Fruit fly (Drosophila melanogaster) whole organism, embryonic: Measurements from ENCODE around the gene Aptx.

ENCODE experiments used
- Adf1 ChIP-seq: fragments of 200-800 bp; sonication (Bioruptor generic); IDR thresholded peaks from 2 replicates; pipeline ENCODE4 v1.3.6; 2022; ENCODE audit warnings: missing biosample characterization, missing genetic modification characterization
- Asciz ChIP-seq: fragments of 200-800 bp; sonication (Bioruptor generic); optimal IDR thresholded peaks from 2 replicates; lab custom pipeline; 2017; ENCODE audit warnings: missing biosample characterization, mild to moderate bottlenecking, missing genetic modification characterization, missing genetic modification reagents
- Atf-2 ChIP-seq: fragments of 200-800 bp; sonication (Bioruptor generic); optimal IDR thresholded peaks from 2 replicates; lab custom pipeline; 2016; ENCODE audit warnings: missing biosample characterization, missing genetic modification characterization
- B-H2 ChIP-seq: fragments of 200-800 bp; sonication (Bioruptor generic); optimal IDR thresholded peaks from 2 replicates; lab custom pipeline; 2018; ENCODE audit warnings: missing biosample characterization, mild to moderate bottlenecking, missing genetic modification characterization
- Bgb ChIP-seq: fragments of 200-800 bp; sonication (Bioruptor generic); IDR thresholded peaks from 2 replicates; pipeline ENCODE4 v1.3.6; 2022; ENCODE audit warnings: missing biosample characterization, missing genetic modification characterization; ENCODE audit not compliant: partially characterized antibody
- CG11247 ChIP-seq: fragments of 200-800 bp; sonication (Bioruptor generic); IDR thresholded peaks from 2 replicates; pipeline ENCODE4 v1.3.6; 2022; ENCODE audit warnings: missing biosample characterization, missing genetic modification characterization
- CG11560 ChIP-seq: fragments of 200-800 bp; sonication (Bioruptor generic); IDR thresholded peaks from 3 replicates; pipeline ENCODE4 v1.3.6; 2022; ENCODE audit warnings: missing biosample characterization, missing genetic modification characterization
- CG17612 ChIP-seq: fragments of 200-800 bp; sonication (Bioruptor generic); IDR thresholded peaks from 2 replicates; pipeline ENCODE4 v1.3.6; 2022; ENCODE audit warnings: missing biosample characterization, missing genetic modification characterization
- CG18262 ChIP-seq: fragments of 200-800 bp; optimal IDR thresholded peaks from 3 replicates; lab custom pipeline; 2019; ENCODE audit warnings: missing biosample characterization, mild to moderate bottlenecking, missing genetic modification characterization, moderate library complexity
- CG18599 ChIP-seq: fragments of 200-800 bp; sonication (Bioruptor generic); optimal IDR thresholded peaks from 3 replicates; lab custom pipeline; 2017; ENCODE audit warnings: missing biosample characterization, missing genetic modification characterization, mild to moderate bottlenecking, moderate library complexity, missing genetic modification reagents
- CG2202 ChIP-seq: fragments of 200-800 bp; sonication (Bioruptor generic); optimal IDR thresholded peaks from 2 replicates; lab custom pipeline; 2018; ENCODE audit warnings: missing biosample characterization, mild to moderate bottlenecking, missing genetic modification characterization
- CG4328 ChIP-seq: fragments of 200-800 bp; sonication (Bioruptor generic); optimal IDR thresholded peaks from 3 replicates; lab custom pipeline; 2017; ENCODE audit warnings: missing biosample characterization, missing genetic modification reagents, missing genetic modification characterization
- CG4424 ChIP-seq: fragments of 200-800 bp; sonication (Bioruptor generic); optimal IDR thresholded peaks from 3 replicates; lab custom pipeline; 2016; ENCODE audit warnings: missing biosample characterization, missing genetic modification characterization
- CG4820 ChIP-seq: fragments of 200-800 bp; sonication (Bioruptor generic); optimal IDR thresholded peaks from 3 replicates; lab custom pipeline; 2016; ENCODE audit warnings: missing biosample characterization, missing genetic modification characterization
- CG6254 ChIP-seq: fragments of 200-800 bp; sonication (Bioruptor generic); optimal IDR thresholded peaks from 3 replicates; lab custom pipeline; 2017; ENCODE audit warnings: mild to moderate bottlenecking, missing biosample characterization, missing genetic modification reagents, missing genetic modification characterization
- CG6683 ChIP-seq: fragments of 200-800 bp; sonication (Bioruptor generic); optimal IDR thresholded peaks from 2 replicates; lab custom pipeline; 2017; ENCODE audit warnings: missing biosample characterization, mild to moderate bottlenecking, missing genetic modification characterization, missing genetic modification reagents
- CG7357 ChIP-seq: fragments of 200-800 bp; sonication (Bioruptor generic); IDR thresholded peaks from 3 replicates; pipeline ENCODE4 v1.3.6; 2022; ENCODE audit warnings: missing biosample characterization, missing genetic modification characterization
- CG9437 ChIP-seq: fragments of 200-800 bp; sonication (Bioruptor generic); optimal IDR thresholded peaks from 2 replicates; lab custom pipeline; 2018; ENCODE audit warnings: missing biosample characterization, mild to moderate bottlenecking, missing genetic modification characterization
- CG9797 ChIP-seq: fragments of 200-800 bp; sonication (Bioruptor generic); optimal IDR thresholded peaks from 3 replicates; lab custom pipeline; 2018; ENCODE audit warnings: missing biosample characterization, mild to moderate bottlenecking, missing genetic modification characterization
- CG9876 ChIP-seq: fragments of 200-800 bp; sonication (Bioruptor generic); optimal IDR thresholded peaks from 2 replicates; lab custom pipeline; 2016; ENCODE audit warnings: missing biosample characterization, missing genetic modification characterization
- D ChIP-seq, 2 experiments: fragments of 200-800 bp in 1 of 2; fragments of >200 bp in 1 of 2; sonication (Bioruptor generic) in 1 of 2; optimal IDR thresholded peaks; 2 replicates in 1 of 2; 3 replicates in 1 of 2; lab custom pipeline; 2017; ENCODE audit warnings: mild to moderate bottlenecking in 1 of 2, missing biosample characterization in 1 of 2, missing genetic modification characterization in 1 of 2, missing genetic modification reagents in 1 of 2
- Doc2 ChIP-seq: fragments of 200-800 bp; sonication (Bioruptor generic); IDR thresholded peaks from 2 replicates; pipeline ENCODE4 v1.3.6; 2022; ENCODE audit warnings: missing biosample characterization, missing genetic modification characterization
- Fer1 ChIP-seq: fragments of 200-800 bp; sonication (Bioruptor generic); optimal IDR thresholded peaks from 2 replicates; lab custom pipeline; 2017; ENCODE audit warnings: missing biosample characterization, mild to moderate bottlenecking, missing genetic modification characterization
- Gug ChIP-seq: fragments of 200-800 bp; sonication (Bioruptor generic); IDR thresholded peaks from 4 replicates; pipeline ENCODE4 v1.3.6; 2022; ENCODE audit warnings: missing biosample characterization, missing genetic modification characterization
- HLH54F ChIP-seq: fragments of 200-800 bp; sonication (Bioruptor generic); optimal IDR thresholded peaks from 3 replicates; lab custom pipeline; 2016; ENCODE audit warnings: missing biosample characterization, missing genetic modification characterization
- Hr3 ChIP-seq: fragments of 200-800 bp; sonication (Bioruptor generic); optimal IDR thresholded peaks from 3 replicates; lab custom pipeline; 2016; ENCODE audit warnings: missing biosample characterization, missing genetic modification characterization
- Jarid2 ChIP-seq: fragments of 200-800 bp; sonication (Bioruptor generic); optimal IDR thresholded peaks from 3 replicates; lab custom pipeline; 2017; ENCODE audit warnings: mild to moderate bottlenecking, missing biosample characterization, missing genetic modification reagents, missing genetic modification characterization
- Pdp1 ChIP-seq, 2 experiments: fragments of 200-800 bp; sonication (Bioruptor generic); optimal IDR thresholded peaks; 3 replicates each; lab custom pipeline; 2016; ENCODE audit warnings: missing biosample characterization in 2 of 2, missing genetic modification characterization in 2 of 2, mild to moderate bottlenecking in 1 of 2, moderate library complexity in 1 of 2
- Side ChIP-seq: fragments of 200-800 bp; sonication (Bioruptor generic); optimal IDR thresholded peaks from 2 replicates; lab custom pipeline; 2016; ENCODE audit warnings: missing biosample characterization, missing genetic modification characterization
- Stat92E ChIP-seq, 3 experiments: fragments of >200 bp in 2 of 3; fragments of 200-800 bp in 1 of 3; sonication (Bioruptor generic) in 1 of 3; optimal IDR thresholded peaks; 2 replicates each; lab custom pipeline; 2017 to 2019; ENCODE audit warnings: missing biosample characterization in 3 of 3, missing genetic modification characterization in 3 of 3, mild to moderate bottlenecking in 1 of 3, moderate library complexity in 1 of 3
- ash1 ChIP-seq: fragments of 200-800 bp; sonication (Bioruptor generic); optimal IDR thresholded peaks from 2 replicates; lab custom pipeline; 2018; ENCODE audit warnings: missing biosample characterization, mild to moderate bottlenecking, missing genetic modification characterization
- emc ChIP-seq: fragments of 200-800 bp; sonication (Bioruptor generic); optimal IDR thresholded peaks from 2 replicates; lab custom pipeline; 2016; ENCODE audit warnings: missing biosample characterization, missing genetic modification characterization
- ewg ChIP-seq: fragments of 200-800 bp; sonication (Bioruptor generic); optimal IDR thresholded peaks from 3 replicates; lab custom pipeline; 2017; ENCODE audit warnings: mild to moderate bottlenecking, missing biosample characterization, missing genetic modification reagents, missing genetic modification characterization
- fru ChIP-seq: fragments of >200 bp; optimal IDR thresholded peaks from 2 replicates; lab custom pipeline; 2017
- ftz-f1 ChIP-seq: fragments of 200-800 bp; sonication (Bioruptor generic); optimal IDR thresholded peaks from 2 replicates; lab custom pipeline; 2016; ENCODE audit warnings: missing biosample characterization, missing genetic modification characterization
- grn ChIP-seq: fragments of 200-800 bp; sonication (Bioruptor generic); optimal IDR thresholded peaks from 3 replicates; lab custom pipeline; 2017; ENCODE audit warnings: missing biosample characterization, missing genetic modification characterization
- gro ChIP-seq: fragments of 200-800 bp; sonication (Bioruptor generic); optimal IDR thresholded peaks from 2 replicates; lab custom pipeline; 2016; ENCODE audit warnings: missing biosample characterization, missing genetic modification characterization
- h ChIP-seq: fragments of >200 bp; optimal IDR thresholded peaks from 2 replicates; lab custom pipeline; 2017
- lab ChIP-seq: fragments of 200-800 bp; sonication (Bioruptor generic); optimal IDR thresholded peaks from 3 replicates; lab custom pipeline; 2017; ENCODE audit warnings: missing biosample characterization, missing genetic modification characterization, mild to moderate bottlenecking, moderate library complexity, missing genetic modification reagents
- nerfin-2 ChIP-seq: fragments of 200-800 bp; sonication (Bioruptor generic); IDR thresholded peaks from 2 replicates; pipeline ENCODE4 v1.3.6; 2022; ENCODE audit warnings: missing biosample characterization, missing genetic modification characterization; ENCODE audit not compliant: partially characterized antibody
- peb ChIP-seq: fragments of 200-800 bp; sonication (Bioruptor generic); IDR thresholded peaks from 2 replicates; pipeline ENCODE4 v1.3.6; 2022; ENCODE audit warnings: missing biosample characterization, missing genetic modification characterization
- ro ChIP-seq: fragments of 200-800 bp; sonication (Bioruptor generic); IDR thresholded peaks from 2 replicates; pipeline ENCODE4 v1.3.6; 2022; ENCODE audit warnings: missing biosample characterization, missing genetic modification characterization
- row ChIP-seq: fragments of 200-800 bp; sonication (Bioruptor generic); IDR thresholded peaks from 3 replicates; pipeline ENCODE4 v1.3.6; 2022; ENCODE audit warnings: missing biosample characterization, missing genetic modification characterization
- salm ChIP-seq: fragments of 200-800 bp; sonication (Bioruptor generic); optimal IDR thresholded peaks from 2 replicates; lab custom pipeline; 2018; ENCODE audit warnings: missing biosample characterization, mild to moderate bottlenecking, missing genetic modification characterization
- sd ChIP-seq: fragments of 200-800 bp; sonication (Bioruptor generic); optimal IDR thresholded peaks from 3 replicates; lab custom pipeline; 2018; ENCODE audit warnings: missing biosample characterization, mild to moderate bottlenecking, missing genetic modification characterization, moderate library complexity
- sug ChIP-seq: fragments of 200-800 bp; optimal IDR thresholded peaks from 2 replicates; lab custom pipeline; 2019; ENCODE audit warnings: missing biosample characterization, mild to moderate bottlenecking, missing genetic modification characterization, moderate library complexity
- tap ChIP-seq: fragments of 200-800 bp; optimal IDR thresholded peaks from 3 replicates; lab custom pipeline; 2019; ENCODE audit warnings: missing biosample characterization, mild to moderate bottlenecking, missing genetic modification characterization, moderate library complexity
- tio ChIP-seq: fragments of 200-800 bp; sonication (Bioruptor generic); optimal IDR thresholded peaks from 2 replicates; lab custom pipeline; 2017; ENCODE audit warnings: missing biosample characterization, missing genetic modification characterization, inconsistent platforms
- toy ChIP-seq: fragments of 200-800 bp; sonication (Bioruptor generic); IDR thresholded peaks from 2 replicates; pipeline ENCODE4 v1.3.6; 2022; ENCODE audit warnings: missing biosample characterization, missing genetic modification characterization
- trh ChIP-seq: fragments of 200-800 bp; sonication (Bioruptor generic); optimal IDR thresholded peaks from 2 replicates; lab custom pipeline; 2016; ENCODE audit warnings: missing biosample characterization, missing genetic modification characterization
- unc-4 ChIP-seq: fragments of 200-800 bp; sonication (Bioruptor generic); IDR thresholded peaks from 2 replicates; pipeline ENCODE4 v1.3.6; 2022; ENCODE audit warnings: missing biosample characterization, missing genetic modification characterization; ENCODE audit not compliant: partially characterized antibody
- z ChIP-seq: fragments of 200-800 bp; sonication (Bioruptor generic); IDR thresholded peaks from 3 replicates; pipeline ENCODE4 v1.3.6; 2022; ENCODE audit warnings: missing biosample characterization, missing genetic modification characterization

The Aptx gene

dm6 chr3R:19387608-19388007, 15.6 kb upstream of the Aptx start, which contains the start of gene CG3734 (continued):
- TF ChIP-seq Pdp1 (GFP tag; optimal IDR thresholded peaks at IDR 0.05; lab: Kevin White, UChicago) (peak in 1 of 2 experiments; percentile 47), row (GFP tag; lab: Robert Waterston, UW) (no peak), CG11247 (GFP tag; lab: Robert Waterston, UW) (no peak), Stat92E (GFP tag; optimal IDR thresholded peaks at IDR 0.05; lab: Kevin White, UChicago) (no peak), D (optimal IDR thresholded peaks at IDR 0.05; lab: Kevin White, UChicago) (no peak), D (GFP tag; optimal IDR thresholded peaks at IDR 0.05; lab: Kevin White, UChicago) (no peak), z (peak; percentile 82), tap (tag; lab: Kevin White, UChicago) (no peak), ftz-f1 (GFP tag; lab: Kevin White, UChicago) (no peak), CG4820 (GFP tag; lab: Kevin White, UChicago) (no peak), Fer1 (GFP tag; lab: Kevin White, UChicago) (no peak), lab (GFP tag; lab: Kevin White, UChicago) (peak; percentile 41), CG4424 (GFP tag; lab: Kevin White, UChicago) (no peak), grn (GFP tag; lab: Kevin White, UChicago) (peak; percentile 69), peb (GFP tag; lab: Robert Waterston, UW) (no peak), sd (tag; lab: Kevin White, UChicago) (peak; percentile 77), Jarid2 (no peak), h (lab: Kevin White, UChicago) (no peak), ash1 (GFP tag; lab: Kevin White, UChicago) (no peak), Atf-2 (GFP tag; lab: Kevin White, UChicago) (no peak), CG17612 (GFP tag; lab: Robert Waterston, UW) (no peak), Doc2 (GFP tag; lab: Robert Waterston, UW) (no peak), CG18599 (GFP tag; lab: Kevin White, UChicago) (peak; percentile 39), sug (tag; lab: Kevin White, UChicago) (peak; percentile 77), CG9876 (GFP tag; lab: Kevin White, UChicago) (no peak), ewg (GFP tag; lab: Kevin White, UChicago) (no peak), nerfin-2 (GFP tag; lab: Robert Waterston, UW) (no peak), Bgb (GFP tag; lab: Robert Waterston, UW) (no peak), HLH54F (GFP tag; lab: Kevin White, UChicago) (no peak), CG6683 (GFP tag; lab: Kevin White, UChicago) (no peak), CG18262 (tag; lab: Kevin White, UChicago) (no peak), CG6254 (no peak), fru (lab: Kevin White, UChicago) (no peak), Gug (no peak), toy (GFP tag; lab: Robert Waterston, UW) (no peak), CG7357 (GFP tag; lab: Robert Waterston, UW) (no peak), salm (no peak), tio (no peak), ro (GFP tag; lab: Robert Waterston, UW) (no peak), trh (GFP tag; lab: Kevin White, UChicago) (no peak), CG9797 (GFP tag; lab: Kevin White, UChicago) (no peak), CG4328 (GFP tag; lab: Kevin White, UChicago) (no peak), CG11560 (no peak), Asciz (GFP tag; lab: Kevin White, UChicago) (no peak), Adf1 (GFP tag; lab: Robert Waterston, UW) (no peak), B-H2 (GFP tag; lab: Kevin White, UChicago) (peak; percentile 5), emc (GFP tag; lab: Kevin White, UChicago) (no peak), Side (GFP tag; lab: Kevin White, UChicago) (no peak), CG9437 (GFP tag; lab: Kevin White, UChicago) (no peak), CG2202 (tag; lab: Kevin White, UChicago) (no peak), gro (GFP tag; lab: Kevin White, UChicago) (no peak), Hr3 (no peak), unc-4 (GFP tag; lab: Robert Waterston, UW) (no peak)
